Fruit fly (Drosophila melanogaster) whole organism, adult: Measurements from ENCODE around the gene CG7551.

Experiments
- CG11617 ChIP-seq: fragments of 200-800 bp; sonication (Bioruptor generic); optimal IDR thresholded peaks from 2 replicates; lab custom pipeline; 2017; ENCODE audit warnings: mild to moderate bottlenecking, missing biosample characterization, missing genetic modification reagents, missing genetic modification characterization
- CG12768 ChIP-seq: fragments of 200-800 bp; sonication (Bioruptor generic); optimal IDR thresholded peaks from 2 replicates; lab custom pipeline; 2017; ENCODE audit warnings: missing biosample characterization, missing genetic modification characterization, mild to moderate bottlenecking, moderate library complexity, missing genetic modification reagents
- CG1620 ChIP-seq: fragments of 200-800 bp; sonication (Bioruptor generic); optimal IDR thresholded peaks from 2 replicates; lab custom pipeline; 2016; ENCODE audit warnings: missing biosample characterization, missing genetic modification characterization
- CG33017 ChIP-seq: fragments of 200-800 bp; sonication (Bioruptor generic); optimal IDR thresholded peaks from 2 replicates; lab custom pipeline; 2018; ENCODE audit warnings: missing biosample characterization, mild to moderate bottlenecking, missing genetic modification characterization, moderate library complexity
- CG5204 ChIP-seq: fragments of 200-800 bp; sonication (Bioruptor generic); optimal IDR thresholded peaks from 2 replicates; lab custom pipeline; 2016; ENCODE audit warnings: missing biosample characterization, missing genetic modification characterization
- CG7045 ChIP-seq: fragments of 200-800 bp; sonication (Bioruptor generic); optimal IDR thresholded peaks from 2 replicates; lab custom pipeline; 2017; ENCODE audit warnings: missing biosample characterization, mild to moderate bottlenecking, missing genetic modification characterization
- CG7101 ChIP-seq: fragments of 200-800 bp; sonication (Bioruptor generic); optimal IDR thresholded peaks from 2 replicates; lab custom pipeline; 2018; ENCODE audit warnings: missing biosample characterization, mild to moderate bottlenecking, missing genetic modification characterization, moderate library complexity
- Clk ChIP-seq: fragments of 200-800 bp; sonication (Bioruptor generic); optimal IDR thresholded peaks from 2 replicates; lab custom pipeline; 2017; ENCODE audit warnings: missing biosample characterization, missing genetic modification characterization
- Crg-1 ChIP-seq: fragments of 200-800 bp; sonication (Bioruptor generic); optimal IDR thresholded peaks from 2 replicates; lab custom pipeline; 2016; ENCODE audit warnings: missing biosample characterization, missing genetic modification characterization
- Hr96 ChIP-seq: fragments of 200-800 bp; sonication (Bioruptor generic); optimal IDR thresholded peaks from 2 replicates; lab custom pipeline; 2016; ENCODE audit warnings: missing biosample characterization, missing genetic modification characterization
- Mnt ChIP-seq: fragments of 200-800 bp; sonication (Bioruptor generic); optimal IDR thresholded peaks from 2 replicates; lab custom pipeline; 2016; ENCODE audit warnings: missing biosample characterization, mild to moderate bottlenecking, missing genetic modification characterization
- bab1 ChIP-seq: fragments of 200-800 bp; sonication (Bioruptor generic); optimal IDR thresholded peaks from 3 replicates; lab custom pipeline; 2019; ENCODE audit warnings: missing biosample characterization, mild to moderate bottlenecking, missing genetic modification characterization, moderate library complexity
- cic ChIP-seq: fragments of 200-800 bp; sonication (Bioruptor generic); optimal IDR thresholded peaks from 2 replicates; lab custom pipeline; 2017; ENCODE audit warnings: missing biosample characterization, mild to moderate bottlenecking, missing genetic modification characterization, moderate library complexity
- cnc ChIP-seq, 2 experiments: fragments of >200 bp; optimal IDR thresholded peaks; 2 replicates each; lab custom pipeline; 2017
- kay ChIP-seq: fragments of 200-800 bp; sonication (Bioruptor generic); peaks from one replicate; lab custom pipeline; 2016; ENCODE audit warnings: missing biosample characterization, missing genetic modification characterization, borderline replicate concordance
- ovo ChIP-seq: fragments of 200-800 bp; sonication (Bioruptor generic); optimal IDR thresholded peaks from 2 replicates; lab custom pipeline; 2016; ENCODE audit warnings: missing biosample characterization, missing genetic modification characterization
- pad ChIP-seq: fragments of 200-800 bp; sonication (Bioruptor generic); optimal IDR thresholded peaks from 3 replicates; lab custom pipeline; 2017; ENCODE audit warnings: missing biosample characterization, missing genetic modification characterization, mild to moderate bottlenecking, moderate library complexity, missing genetic modification reagents
- tj ChIP-seq: fragments of 200-800 bp; sonication (Bioruptor generic); optimal IDR thresholded peaks from 3 replicates; lab custom pipeline; 2017; ENCODE audit warnings: missing biosample characterization, mild to moderate bottlenecking, missing genetic modification characterization, moderate library complexity
- toe ChIP-seq: fragments of 200-800 bp; sonication (Bioruptor generic); optimal IDR thresholded peaks from 2 replicates; lab custom pipeline; 2016; ENCODE audit warnings: missing biosample characterization, missing genetic modification characterization

Gene CG7551

dm6 chr3L:11417273-11418040, 40.8 kb upstream of the CG7551 start:
- TF ChIP-seq CG11617, result no peak
- peak; percentile 6 for TF ChIP-seq tj (GFP tag; lab: Kevin White, UChicago)

- TF ChIP-seq CG7101 (tag; lab: Kevin White, UChicago) (peak; percentile 14), Hr96 (GFP tag; lab: Kevin White, UChicago) (peak; percentile 24), CG33017 (no peak), CG5204 (GFP tag; lab: Kevin White, UChicago) (peak; percentile 23)
Measured at dm6 chr3L:11418041-11418674, 40.1 kb upstream of the CG7551 start.

dm6 chr3L:11419344-11419743, 38.9 kb upstream of the CG7551 start:
- TF ChIP-seq CG1620 (GFP tag; lab: Kevin White, UChicago), result no peak
- no peak for TF ChIP-seq bab1 (GFP tag; lab: Kevin White, UChicago)
- no peak for TF ChIP-seq CG33017
- TF ChIP-seq CG7045 (GFP tag; lab: Kevin White, UChicago), result no peak
- no peak for TF ChIP-seq cnc (optimal IDR thresholded peaks at IDR 0.05; lab: Kevin White, UChicago)

- TF ChIP-seq CG7101 (tag; lab: Kevin White, UChicago) (no peak), kay (GFP tag; lab: Kevin White, UChicago) (no peak), Clk (no peak), cnc (optimal IDR thresholded peaks at IDR 0.05; lab: Kevin White, UChicago) (no peak), bab1 (GFP tag; lab: Kevin White, UChicago) (no peak)
Measured at dm6 chr3L:11420976-11421375, 37.3 kb upstream of the CG7551 start.

dm6 chr3L:11421905-11422304, 36.4 kb upstream of the CG7551 start:
- no peak for TF ChIP-seq CG7101 (tag; lab: Kevin White, UChicago)
- TF ChIP-seq cic (GFP tag; lab: Kevin White, UChicago), result no peak
- TF ChIP-seq CG33017, result no peak
- no peak for TF ChIP-seq ovo (GFP tag; lab: Kevin White, UChicago)
- no peak for TF ChIP-seq tj (GFP tag; lab: Kevin White, UChicago)
- TF ChIP-seq Clk, result no peak
- TF ChIP-seq CG11617, result no peak
- no peak for TF ChIP-seq kay (GFP tag; lab: Kevin White, UChicago)
- TF ChIP-seq bab1 (GFP tag; lab: Kevin White, UChicago), result no peak
- TF ChIP-seq Mnt, result no peak
- no peak for TF ChIP-seq CG1620 (GFP tag; lab: Kevin White, UChicago)
- no peak for TF ChIP-seq Hr96 (GFP tag; lab: Kevin White, UChicago)

- no peak for TF ChIP-seq CG1620 (GFP tag; lab: Kevin White, UChicago)
- no peak for TF ChIP-seq bab1 (GFP tag; lab: Kevin White, UChicago)
- TF ChIP-seq tj (GFP tag; lab: Kevin White, UChicago), result no peak
- TF ChIP-seq cic (GFP tag; lab: Kevin White, UChicago), result no peak
- TF ChIP-seq CG7045 (GFP tag; lab: Kevin White, UChicago), result no peak
- TF ChIP-seq toe, result no peak
- no peak for TF ChIP-seq CG11617
- no peak for TF ChIP-seq kay (GFP tag; lab: Kevin White, UChicago)
- TF ChIP-seq CG12768 (GFP tag; lab: Kevin White, UChicago), result no peak
- no peak for TF ChIP-seq pad
- no peak for TF ChIP-seq Hr96 (GFP tag; lab: Kevin White, UChicago)
- TF ChIP-seq Mnt, result no peak
- no peak for TF ChIP-seq cnc (optimal IDR thresholded peaks at IDR 0.05; lab: Kevin White, UChicago)
- TF ChIP-seq Crg-1 (GFP tag; lab: Kevin White, UChicago), result no peak
- TF ChIP-seq Clk, result no peak
- TF ChIP-seq CG7101 (tag; lab: Kevin White, UChicago), result no peak
- no peak for TF ChIP-seq ovo (GFP tag; lab: Kevin White, UChicago)
- TF ChIP-seq CG33017, result no peak
- no peak for TF ChIP-seq CG5204 (GFP tag; lab: Kevin White, UChicago)
Measured at dm6 chr3L:11422338-11422802, 35.9 kb upstream of the CG7551 start.

dm6 chr3L:11424858-11425257, 33.4 kb upstream of the CG7551 start, which contains the start of gene CG7560:
CG7560 (plus strand) TSS chr3L:11425158.
- TF ChIP-seq CG7101 (tag; lab: Kevin White, UChicago) (no peak), cic (GFP tag; lab: Kevin White, UChicago) (no peak), toe (no peak), pad (no peak), bab1 (GFP tag; lab: Kevin White, UChicago) (no peak), Mnt (no peak), CG7045 (GFP tag; lab: Kevin White, UChicago) (no peak), kay (GFP tag; lab: Kevin White, UChicago) (no peak), CG5204 (GFP tag; lab: Kevin White, UChicago) (no peak)
